Worm (Caenorhabditis elegans): ENCODE results near the gene F48B9.1.

- TF ChIP-seq scrt-1 (GFP tag; IDR thresholded peaks at IDR 0.05) (no peak), ama-1 (optimal IDR thresholded peaks at IDR 0.05) (no peak)
Observed at ce11 chrX:2220850-2221249, 40.2 kb downstream of the F48B9.1 start, which contains the start of gene hex-1.
